Worm (Caenorhabditis elegans) whole organism, late embryonic: ENCODE data around the gene nhr-201.

Experiments used
- K09A11.1 ChIP-seq: sonication (generic microtip); optimal IDR thresholded peaks from 2 replicates; lab custom pipeline; 2017; ENCODE audit warnings: antibody characterized with exemption, mild to moderate bottlenecking, missing genetic modification characterization, missing compliant biosample characterization; ENCODE audit not compliant: insufficient read depth
- ets-4 ChIP-seq: sonication (generic microtip); optimal IDR thresholded peaks from 2 replicates; lab custom pipeline; 2016; ENCODE audit warnings: missing genetic modification characterization, missing compliant biosample characterization
- fkh-10 ChIP-seq: fragments of 150-350 bp; optimal IDR thresholded peaks from 2 replicates; lab custom pipeline; 2014; ENCODE audit warnings: missing biosample characterization, missing genetic modification reagents, missing genetic modification characterization
- lim-6 ChIP-seq: sonication (generic microtip); optimal IDR thresholded peaks from 2 replicates; lab custom pipeline; 2016; ENCODE audit warnings: missing genetic modification characterization, missing compliant biosample characterization
- nfya-1 ChIP-seq: sonication (generic microtip); optimal IDR thresholded peaks from 2 replicates; lab custom pipeline; 2017; ENCODE audit warnings: missing genetic modification characterization, mild to moderate bottlenecking, missing compliant biosample characterization, antibody characterized with exemption, moderate library complexity
- nhr-11 ChIP-seq: fragments of 150-350 bp; optimal IDR thresholded peaks from 2 replicates; lab custom pipeline; 2014; ENCODE audit warnings: missing biosample characterization, missing genetic modification characterization
- pag-3 ChIP-seq: sonication (generic microtip); optimal IDR thresholded peaks from 2 replicates; lab custom pipeline; 2016; ENCODE audit warnings: missing compliant biosample characterization, missing genetic modification characterization, borderline replicate concordance
- pha-4 ChIP-seq: fragments of 150-350 bp; optimal IDR thresholded peaks from 2 replicates; lab custom pipeline; 2018; ENCODE audit warnings: missing biosample characterization, missing genetic modification reagents, missing genetic modification characterization

- TF ChIP-seq pag-3 (tag; lab: Kevin White, UChicago): no peak
- TF ChIP-seq fkh-10 (GFP tag; lab: Kevin White, UChicago): no peak
- TF ChIP-seq ets-4 (tag; lab: Kevin White, UChicago): no peak
- no peak for TF ChIP-seq K09A11.1
- TF ChIP-seq nfya-1: no peak
- TF ChIP-seq lim-6 (tag; lab: Kevin White, UChicago): no peak
- no peak for TF ChIP-seq pha-4 (tag; lab: Kevin White, UChicago)
- TF ChIP-seq nhr-11: no peak
Measured at ce11 chrV:487980-488379, 23.4 kb downstream of the nhr-201 start.
